Worm (Caenorhabditis elegans) whole organism, L3 larva: ENCODE measurements around the gene nhr-267.

ENCODE experiments used
- ama-1 ChIP-seq: fragments of 150-350 bp; optimal IDR thresholded peaks from 2 replicates; lab custom pipeline; 2018
- ceh-28 ChIP-seq: fragments of 150-350 bp; optimal IDR thresholded peaks from 2 replicates; lab custom pipeline; 2014; ENCODE audit warnings: missing biosample characterization, missing genetic modification reagents, missing genetic modification characterization
- mdl-1 ChIP-seq: fragments of 150-350 bp; optimal IDR thresholded peaks from 2 replicates; lab custom pipeline; 2014; ENCODE audit warnings: missing biosample characterization, missing genetic modification characterization
- nhr-11 ChIP-seq: fragments of 150-350 bp; optimal IDR thresholded peaks from 2 replicates; lab custom pipeline; 2014; ENCODE audit warnings: missing biosample characterization, missing genetic modification characterization
- nhr-25 ChIP-seq: sonication (generic microtip); optimal IDR thresholded peaks from 2 replicates; lab custom pipeline; 2017; ENCODE audit warnings: missing biosample characterization, missing genetic modification characterization
- nhr-76 ChIP-seq: fragments of 150-350 bp; sonication (generic microtip); optimal IDR thresholded peaks from 5 replicates; lab custom pipeline; 2014; ENCODE audit warnings: missing biosample characterization, missing genetic modification characterization
- pha-4 ChIP-seq: fragments of 150-350 bp; optimal IDR thresholded peaks from 2 replicates; lab custom pipeline; 2014; ENCODE audit warnings: missing biosample characterization, missing genetic modification reagents, missing genetic modification characterization
- skn-1 ChIP-seq: fragments of 150-350 bp; optimal IDR thresholded peaks from 2 replicates; lab custom pipeline; 2014; ENCODE audit warnings: missing biosample characterization, missing genetic modification characterization
- zag-1 ChIP-seq: fragments of 150-350 bp; optimal IDR thresholded peaks from 2 replicates; lab custom pipeline; 2014; ENCODE audit warnings: missing biosample characterization, missing genetic modification characterization

DNA sequence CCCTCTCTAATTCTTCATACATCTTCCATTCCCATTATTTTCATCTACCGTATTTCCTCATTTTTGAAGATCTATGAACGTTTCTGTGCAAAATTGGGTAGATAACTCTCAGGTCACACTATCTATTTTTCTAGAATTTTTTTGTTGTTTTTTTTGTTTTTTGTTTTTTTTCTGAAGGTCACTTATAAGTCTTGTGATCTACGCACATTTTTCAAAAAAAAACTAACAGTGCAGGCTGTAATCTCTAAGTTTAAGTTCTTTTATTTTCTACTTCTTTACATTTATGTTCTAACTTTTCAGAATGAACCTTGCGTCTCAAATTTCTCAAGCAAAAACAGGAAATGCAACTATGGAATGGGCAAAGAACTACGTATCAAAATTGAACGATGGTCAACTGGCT is 16.4 kb downstream of the nhr-267 start, which contains the start of gene flh-3:
- no peak for TF ChIP-seq zag-1 (tag; lab: Kevin White, UChicago)
- TF ChIP-seq nhr-25 (tag; lab: Kevin White, UChicago) = no peak
- no peak for TF ChIP-seq pha-4
- no peak for TF ChIP-seq nhr-11 (tag; lab: Kevin White, UChicago)
- TF ChIP-seq skn-1 (tag; lab: Kevin White, UChicago) = no peak
- no peak for TF ChIP-seq mdl-1 (tag; lab: Kevin White, UChicago)
- TF ChIP-seq ama-1 (lab: Kevin White, UChicago) = no peak
- no peak for TF ChIP-seq nhr-76 (tag; lab: Kevin White, UChicago)
- no peak for TF ChIP-seq ceh-28 (tag; lab: Kevin White, UChicago)
